Worm (Caenorhabditis elegans): ENCODE measurements around the gene dhs-24.

DNA sequence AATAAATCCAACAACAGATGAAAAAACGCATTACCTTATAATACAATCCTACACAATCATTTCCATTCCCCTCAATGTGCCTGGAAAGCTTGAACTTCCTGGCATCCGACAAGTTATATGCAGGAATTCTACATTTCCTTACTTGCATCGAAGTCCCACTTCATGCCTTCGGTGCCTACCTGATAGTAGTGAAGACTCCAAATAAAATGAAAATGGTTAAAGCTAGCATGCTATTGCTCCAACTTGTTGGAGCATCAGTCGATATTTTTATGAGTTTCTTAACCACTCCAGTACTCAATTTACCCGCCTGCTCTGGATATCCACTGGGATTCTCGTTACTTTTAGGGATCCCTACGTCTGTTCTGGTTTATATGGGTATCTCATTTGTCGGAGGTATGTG lies 19.2 kb upstream of the dhs-24 start, which contains the start of gene srh-171:
- TF ChIP-seq klf-2 (GFP tag; conservative IDR thresholded peaks at IDR 0.05): no peak
- TF ChIP-seq T22C8.4 (GFP tag; IDR thresholded peaks at IDR 0.05): no peak
- no peak for TF ChIP-seq ztf-29 (GFP tag; IDR thresholded peaks at IDR 0.05)
- TF ChIP-seq flt-1 (GFP tag; IDR thresholded peaks at IDR 0.05): no peak
